Worm (Caenorhabditis elegans) whole organism, L3 larva: Measurements from ENCODE around the gene ZK809.5.

Source experiments
- R02D3.7 ChIP-seq: fragments of 150-350 bp; optimal IDR thresholded peaks from 2 replicates; lab custom pipeline; 2014; ENCODE audit warnings: missing biosample characterization, missing genetic modification characterization
- ZK546.5 ChIP-seq: sonication (generic microtip); optimal IDR thresholded peaks from 2 replicates; lab custom pipeline; 2017; ENCODE audit warnings: missing biosample characterization, missing genetic modification characterization
- aly-2 ChIP-seq: fragments of 150-350 bp; optimal IDR thresholded peaks from 2 replicates; lab custom pipeline; 2014; ENCODE audit warnings: missing biosample characterization, missing genetic modification characterization
- ceh-16 ChIP-seq: sonication (generic microtip); optimal IDR thresholded peaks from 2 replicates; lab custom pipeline; 2017; ENCODE audit warnings: missing biosample characterization, missing genetic modification characterization
- ceh-28 ChIP-seq: fragments of 150-350 bp; optimal IDR thresholded peaks from 2 replicates; lab custom pipeline; 2014; ENCODE audit warnings: missing biosample characterization, missing genetic modification reagents, missing genetic modification characterization
- ceh-82 ChIP-seq: fragments of 150-350 bp; optimal IDR thresholded peaks from 2 replicates; lab custom pipeline; 2014; ENCODE audit warnings: missing biosample characterization, missing genetic modification characterization
- ceh-9 ChIP-seq: sonication (generic microtip); optimal IDR thresholded peaks from 2 replicates; lab custom pipeline; 2018; ENCODE audit warnings: missing biosample characterization, missing genetic modification characterization
- daf-12 ChIP-seq: fragments of 150-350 bp; optimal IDR thresholded peaks from 2 replicates; lab custom pipeline; 2014; ENCODE audit warnings: missing biosample characterization, missing genetic modification reagents, missing genetic modification characterization
- egl-27 ChIP-seq: sonication (generic microtip); optimal IDR thresholded peaks from 4 replicates; lab custom pipeline; 2017; ENCODE audit warnings: missing biosample characterization, missing genetic modification reagents, missing genetic modification characterization
- elt-1 ChIP-seq: fragments of 150-350 bp; optimal IDR thresholded peaks from 2 replicates; lab custom pipeline; 2014; ENCODE audit warnings: missing biosample characterization, missing genetic modification characterization
- elt-2 ChIP-seq: sonication (generic microtip); optimal IDR thresholded peaks from 2 replicates; lab custom pipeline; 2016; ENCODE audit warnings: missing genetic modification reagents, mild to moderate bottlenecking, missing genetic modification characterization, missing compliant biosample characterization
- elt-3 ChIP-seq, 3 experiments: fragments of 150-350 bp in 1 of 3; sonication (generic microtip) in 2 of 3; optimal IDR thresholded peaks; 2 replicates in 2 of 3; 4 replicates in 1 of 3; lab custom pipeline; 2014 to 2017; ENCODE audit warnings: missing biosample characterization in 3 of 3, missing genetic modification characterization in 3 of 3
- eor-1 ChIP-seq, 2 experiments: fragments of 150-350 bp; optimal IDR thresholded peaks; 2 replicates each; lab custom pipeline; 2014 to 2018; ENCODE audit warnings: missing biosample characterization in 2 of 2, missing genetic modification characterization in 2 of 2
- fkh-10 ChIP-seq: sonication (generic microtip); optimal IDR thresholded peaks from 2 replicates; lab custom pipeline; 2017; ENCODE audit warnings: missing biosample characterization, missing genetic modification reagents, missing genetic modification characterization
- fkh-2 ChIP-seq: fragments of 150-350 bp; optimal IDR thresholded peaks from 2 replicates; lab custom pipeline; 2014; ENCODE audit warnings: missing biosample characterization, missing genetic modification reagents, missing genetic modification characterization
- fos-1 ChIP-seq: fragments of 150-350 bp; optimal IDR thresholded peaks from 2 replicates; lab custom pipeline; 2014; ENCODE audit warnings: missing biosample characterization, missing genetic modification characterization
- hmg-11 ChIP-seq: sonication (generic microtip); optimal IDR thresholded peaks from 2 replicates; lab custom pipeline; 2016; ENCODE audit warnings: missing genetic modification characterization, missing compliant biosample characterization
- jun-1 ChIP-seq: fragments of 150-350 bp; optimal IDR thresholded peaks from 2 replicates; lab custom pipeline; 2014; ENCODE audit warnings: missing biosample characterization, missing genetic modification reagents, missing genetic modification characterization
- lin-39 ChIP-seq: fragments of 150-350 bp; optimal IDR thresholded peaks from 2 replicates; lab custom pipeline; 2018; ENCODE audit warnings: missing biosample characterization, missing genetic modification reagents, missing genetic modification characterization
- lsy-12 ChIP-seq: sonication (generic microtip); optimal IDR thresholded peaks from 2 replicates; lab custom pipeline; 2016; ENCODE audit warnings: mild to moderate bottlenecking, missing genetic modification characterization, missing compliant biosample characterization
- mml-1 ChIP-seq: fragments of 150-350 bp; sonication (generic microtip); optimal IDR thresholded peaks from 3 replicates; lab custom pipeline; 2014; ENCODE audit warnings: missing biosample characterization, missing genetic modification characterization
- nfya-1 ChIP-seq: sonication (generic microtip); optimal IDR thresholded peaks from 2 replicates; lab custom pipeline; 2017; ENCODE audit warnings: missing genetic modification characterization, mild to moderate bottlenecking, missing compliant biosample characterization, antibody characterized with exemption, moderate library complexity; ENCODE audit not compliant: insufficient read depth
- nhr-12 ChIP-seq: fragments of 150-350 bp; optimal IDR thresholded peaks from 2 replicates; lab custom pipeline; 2014; ENCODE audit warnings: missing biosample characterization, missing genetic modification characterization
- nhr-28 ChIP-seq: fragments of 150-350 bp; optimal IDR thresholded peaks from 2 replicates; lab custom pipeline; 2014; ENCODE audit warnings: missing biosample characterization, missing genetic modification characterization
- nhr-43 ChIP-seq: sonication (generic microtip); optimal IDR thresholded peaks from 2 replicates; lab custom pipeline; 2016; ENCODE audit warnings: mild to moderate bottlenecking, missing genetic modification characterization, missing compliant biosample characterization; ENCODE audit not compliant: poor library complexity, severe bottlenecking
- nhr-67 ChIP-seq: fragments of 150-350 bp; optimal IDR thresholded peaks from 2 replicates; lab custom pipeline; 2014; ENCODE audit warnings: missing biosample characterization, missing genetic modification characterization
- nhr-76 ChIP-seq: fragments of 150-350 bp; sonication (generic microtip); optimal IDR thresholded peaks from 5 replicates; lab custom pipeline; 2014; ENCODE audit warnings: missing biosample characterization, missing genetic modification characterization
- nhr-77 ChIP-seq: fragments of 150-350 bp; optimal IDR thresholded peaks from 2 replicates; lab custom pipeline; 2014; ENCODE audit warnings: missing biosample characterization, missing genetic modification characterization
- pha-4 ChIP-seq: fragments of 150-350 bp; optimal IDR thresholded peaks from 2 replicates; lab custom pipeline; 2014; ENCODE audit warnings: missing biosample characterization, missing genetic modification reagents, missing genetic modification characterization
- sea-2 ChIP-seq: fragments of 150-350 bp; sonication (generic microtip); optimal IDR thresholded peaks from 4 replicates; lab custom pipeline; 2014; ENCODE audit warnings: missing biosample characterization, missing genetic modification reagents, missing genetic modification characterization
- skn-1 ChIP-seq: fragments of 150-350 bp; optimal IDR thresholded peaks from 2 replicates; lab custom pipeline; 2014; ENCODE audit warnings: missing biosample characterization, missing genetic modification characterization
- snpc-4 ChIP-seq: fragments of 150-350 bp; optimal IDR thresholded peaks from 2 replicates; lab custom pipeline; 2014; ENCODE audit warnings: missing biosample characterization, missing genetic modification characterization
- tbx-2 ChIP-seq: sonication (generic microtip); optimal IDR thresholded peaks from 2 replicates; lab custom pipeline; 2016; ENCODE audit warnings: mild to moderate bottlenecking, missing genetic modification characterization, missing compliant biosample characterization
- unc-39 ChIP-seq: sonication (generic microtip); optimal IDR thresholded peaks from 4 replicates; lab custom pipeline; 2017; ENCODE audit warnings: missing biosample characterization, missing genetic modification characterization
- zag-1 ChIP-seq: fragments of 150-350 bp; optimal IDR thresholded peaks from 2 replicates; lab custom pipeline; 2014; ENCODE audit warnings: missing biosample characterization, missing genetic modification characterization
- ztf-11 ChIP-seq: fragments of 150-350 bp; optimal IDR thresholded peaks from 2 replicates; lab custom pipeline; 2014; ENCODE audit warnings: missing biosample characterization, missing genetic modification characterization
- ztf-4 ChIP-seq: fragments of 150-350 bp; optimal IDR thresholded peaks from 2 replicates; lab custom pipeline; 2014; ENCODE audit warnings: missing biosample characterization, missing genetic modification characterization

Gene ZK809.5

DNA sequence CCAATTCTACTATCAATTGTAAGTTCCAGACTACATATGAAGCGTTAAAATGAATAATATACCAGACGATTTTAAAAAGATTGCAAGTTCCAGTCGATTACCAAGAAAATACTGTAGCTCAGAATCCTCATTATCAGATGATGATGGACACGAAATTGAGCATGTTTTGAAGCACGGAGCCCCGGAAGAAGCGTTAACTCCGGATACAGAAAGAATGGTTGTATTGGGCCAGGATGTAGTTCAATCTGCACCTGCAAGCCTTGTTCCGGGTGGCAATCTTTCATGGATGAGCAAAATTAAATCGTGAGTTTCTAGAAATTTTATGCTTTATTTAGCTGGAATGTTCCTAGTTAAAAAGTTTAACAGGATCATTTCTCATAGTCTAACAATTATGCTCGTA, 11.5 kb downstream of the ZK809.5 start, which contains the start of gene atg-4.2:
TSS of gene atg-4.2 (plus strand) at position 24 of the 400 bp plus-strand sequence.
- TF ChIP-seq daf-12 (tag; lab: Kevin White, UChicago) (no peak), ZK546.5 (tag; lab: Kevin White, UChicago) (no peak), ceh-16 (tag; lab: Kevin White, UChicago) (no peak), nhr-43 (tag; lab: Kevin White, UChicago) (no peak), fos-1 (tag; lab: Kevin White, UChicago) (no peak), nfya-1 (no peak), zag-1 (no peak), fkh-10 (GFP tag; lab: Kevin White, UChicago) (no peak), ceh-82 (tag; lab: Kevin White, UChicago) (no peak), skn-1 (no peak), ztf-11 (tag; lab: Kevin White, UChicago) (no peak), ceh-9 (tag; lab: Kevin White, UChicago) (no peak), nhr-76 (tag; lab: Kevin White, UChicago) (no peak), egl-27 (no peak), hmg-11 (tag; lab: Kevin White, UChicago) (no peak), tbx-2 (tag; lab: Kevin White, UChicago) (no peak), nhr-28 (tag; lab: Kevin White, UChicago) (no peak)

- TF ChIP-seq nfya-1 (no peak), snpc-4 (tag; lab: Kevin White, UChicago) (no peak), nhr-28 (tag; lab: Kevin White, UChicago) (no peak), elt-2 (tag; lab: Kevin White, UChicago) (no peak), nhr-12 (tag; lab: Kevin White, UChicago) (no peak), ceh-9 (tag; lab: Kevin White, UChicago) (no peak), egl-27 (no peak), nhr-77 (tag; lab: Kevin White, UChicago) (no peak), lin-39 (tag; lab: Kevin White, UChicago) (no peak), elt-1 (no peak), jun-1 (tag; lab: Kevin White, UChicago) (no peak), elt-3 (tag; optimal IDR thresholded peaks at IDR 0.05; lab: Kevin White, UChicago) (no peak), aly-2 (tag; lab: Kevin White, UChicago) (no peak), mml-1 (tag; lab: Kevin White, UChicago) (no peak), ceh-82 (tag; lab: Kevin White, UChicago) (no peak), ZK546.5 (tag; lab: Kevin White, UChicago) (no peak)
These were observed 17.0 kb downstream of the ZK809.5 start, which contains the start of gene inx-8 for ce11 chrIV:11673543-11673942. TSS of gene inx-8 (plus strand) at chrIV:11673843.

DNA sequence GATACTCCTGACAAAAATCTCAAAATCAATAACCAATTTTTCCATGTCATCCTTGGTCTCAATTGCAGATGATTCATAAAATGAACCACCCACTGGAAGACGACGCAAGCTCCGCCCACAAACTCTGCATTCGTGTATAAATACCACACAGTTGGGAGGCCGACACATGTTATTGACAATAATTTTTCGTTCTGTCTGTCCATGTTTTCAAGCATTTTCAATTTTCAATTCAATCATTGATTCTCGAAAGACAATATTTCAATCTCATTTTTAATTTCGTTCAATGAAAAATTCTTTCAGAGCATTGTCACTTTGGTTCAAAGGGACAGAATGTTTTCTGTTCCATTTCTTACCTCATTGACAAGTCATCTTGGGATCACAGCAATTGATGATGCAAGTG, 19.5 kb downstream of the ZK809.5 start, which contains the start of gene inx-9:
TSS of gene inx-9 (plus strand) at position 301 of the 400 bp plus-strand sequence.
- TF ChIP-seq ztf-11 (tag; lab: Kevin White, UChicago): no peak
- TF ChIP-seq ztf-4 (tag; lab: Kevin White, UChicago): no peak
- TF ChIP-seq pha-4 (tag; lab: Kevin White, UChicago): no peak
- no peak for TF ChIP-seq egl-27
- no peak for TF ChIP-seq lsy-12 (tag; lab: Kevin White, UChicago)
- no peak for TF ChIP-seq R02D3.7 (tag; lab: Kevin White, UChicago)
- TF ChIP-seq eor-1 (tag; optimal IDR thresholded peaks at IDR 0.05; lab: Kevin White, UChicago): no peak
- no peak for TF ChIP-seq unc-39 (tag; lab: Kevin White, UChicago)
- no peak for TF ChIP-seq nhr-67 (tag; lab: Kevin White, UChicago)
- TF ChIP-seq nhr-12 (tag; lab: Kevin White, UChicago): no peak
- no peak for TF ChIP-seq elt-2 (tag; lab: Kevin White, UChicago)
- TF ChIP-seq sea-2 (GFP tag; lab: Kevin White, UChicago): no peak
- no peak for TF ChIP-seq mml-1 (tag; lab: Kevin White, UChicago)

DNA sequence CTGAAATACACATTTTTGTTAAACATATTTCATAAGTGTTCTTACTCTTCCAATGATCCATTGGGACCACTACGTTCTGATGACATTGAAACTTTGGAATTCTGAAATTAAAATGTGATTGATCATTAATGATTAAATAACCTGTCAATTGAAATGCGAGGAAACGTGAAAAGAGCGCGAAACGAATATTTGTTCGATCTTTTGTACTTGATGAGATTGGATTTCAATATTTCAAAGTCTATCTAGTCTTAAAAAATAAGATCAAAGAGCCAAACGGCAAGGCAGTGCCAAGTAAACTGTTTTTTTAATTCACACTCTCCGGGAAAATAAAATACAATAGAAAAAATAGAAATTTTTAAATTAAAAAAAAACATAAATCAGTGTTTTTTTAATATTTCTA, 25.4 kb downstream of the ZK809.5 start, which contains the start of gene ZK792.4:
TSS of gene ZK792.4 (minus strand) at position 101 of the 400 bp plus-strand sequence.
- TF ChIP-seq elt-1: no peak
- TF ChIP-seq unc-39 (tag; lab: Kevin White, UChicago): no peak
- TF ChIP-seq nhr-43 (tag; lab: Kevin White, UChicago): no peak
- no peak for TF ChIP-seq nhr-77 (tag; lab: Kevin White, UChicago)
- no peak for TF ChIP-seq daf-12 (tag; lab: Kevin White, UChicago)
- TF ChIP-seq pha-4 (tag; lab: Kevin White, UChicago): no peak
- no peak for TF ChIP-seq fkh-2
- no peak for TF ChIP-seq snpc-4 (tag; lab: Kevin White, UChicago)
- no peak for TF ChIP-seq lsy-12 (tag; lab: Kevin White, UChicago)
- no peak for TF ChIP-seq nhr-67 (tag; lab: Kevin White, UChicago)
- TF ChIP-seq ceh-28: no peak
- TF ChIP-seq ztf-11 (tag; lab: Kevin White, UChicago): no peak
- TF ChIP-seq ceh-9 (tag; lab: Kevin White, UChicago): no peak
- TF ChIP-seq nhr-12 (tag; lab: Kevin White, UChicago): no peak
